Worm (Caenorhabditis elegans): Measurements from ENCODE around the gene B0563.5.

B0563.5 gene

ce11 chrX:9162864-9163263 is 16.9 kb downstream of the B0563.5 start, which contains the start of gene tsp-11:
tsp-11 (plus strand) TSS chrX:9163164.
- TF ChIP-seq unc-62 (GFP tag; optimal IDR thresholded peaks at IDR 0.05), result no peak

ce11 chrX:9166921-9167320 is 21.0 kb downstream of the B0563.5 start, which contains the start of gene B0563.10:
B0563.10 (minus strand) TSS chrX:9167245.
- no peak for TF ChIP-seq unc-62 (GFP tag; optimal IDR thresholded peaks at IDR 0.05)

- TF ChIP-seq unc-62 (GFP tag; optimal IDR thresholded peaks at IDR 0.05), result no peak
These were observed 22.3 kb downstream of the B0563.5 start, which contains the start of gene B0563.9 for ce11 chrX:9168239-9168638. B0563.9 (plus strand) TSS chrX:9168539.

- no peak for TF ChIP-seq unc-62 (GFP tag; optimal IDR thresholded peaks at IDR 0.05)
These were observed 24.1 kb downstream of the B0563.5 start for ce11 chrX:9170058-9170457.

ce11 chrX:9171241-9171640 is 25.3 kb downstream of the B0563.5 start, which contains the start of gene B0563.1:
B0563.1 (plus strand) TSS chrX:9171541.
- no peak for TF ChIP-seq unc-62 (GFP tag; optimal IDR thresholded peaks at IDR 0.05)

ce11 chrX:9172278-9172677 is 26.3 kb downstream of the B0563.5 start, which contains the start of gene B0563.18:
B0563.18 (plus strand) TSS chrX:9172578.
- no peak for TF ChIP-seq unc-62 (GFP tag; optimal IDR thresholded peaks at IDR 0.05)

DNA sequence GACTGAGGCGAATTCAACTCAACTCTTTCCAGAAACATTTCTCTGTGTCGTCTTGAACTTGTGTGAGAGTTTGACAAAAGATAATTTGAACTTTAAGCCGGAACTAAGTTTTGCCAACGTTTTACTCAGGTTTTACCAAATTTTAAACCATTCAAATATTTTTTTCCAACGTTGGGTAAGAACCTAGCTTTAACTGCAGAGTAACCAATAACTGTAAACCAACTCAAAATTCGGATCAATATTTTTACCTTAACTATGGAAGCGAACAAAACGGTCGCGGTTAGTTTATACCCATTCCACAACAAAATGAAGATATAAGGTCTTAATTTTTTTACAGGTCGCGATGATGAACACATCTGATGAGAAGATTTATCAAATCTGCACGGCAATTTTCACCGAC is 26.8 kb downstream of the B0563.5 start:
- no peak for TF ChIP-seq unc-62 (GFP tag; optimal IDR thresholded peaks at IDR 0.05)

DNA sequence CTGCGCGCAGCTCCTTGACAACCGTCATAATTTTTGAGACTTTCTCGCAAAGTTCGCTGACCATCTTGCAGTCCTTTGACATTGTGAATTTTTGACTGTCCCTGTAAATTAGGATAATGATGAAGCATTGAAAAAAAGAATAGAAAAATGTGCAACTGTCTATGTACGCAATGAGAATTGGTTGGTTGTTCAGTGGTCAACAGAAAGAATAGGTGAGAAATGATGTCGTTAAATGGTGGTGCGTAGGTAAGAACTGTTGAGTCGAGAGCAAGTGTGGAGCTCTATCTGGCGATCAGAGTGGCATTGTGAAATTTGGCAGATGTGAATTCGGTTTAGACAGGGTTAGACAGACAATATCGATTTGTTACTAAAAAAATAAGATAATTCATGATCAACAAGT is 28.5 kb downstream of the B0563.5 start, which contains the start of gene B0563.8:
TSS of gene B0563.8 (minus strand) at position 101 of the 400 bp plus-strand sequence.
- TF ChIP-seq unc-62 (GFP tag; optimal IDR thresholded peaks at IDR 0.05), result no peak

- no peak for TF ChIP-seq unc-62 (GFP tag; optimal IDR thresholded peaks at IDR 0.05)
These were observed 34.9 kb downstream of the B0563.5 start, which contains the start of gene Y81B9A.4 for ce11 chrX:9180823-9181222. Y81B9A.4 (minus strand) TSS chrX:9180923.

ce11 chrX:9182140-9182539 is 36.2 kb downstream of the B0563.5 start, which contains the start of gene Y81B9A.3:
Y81B9A.3 (plus strand) TSS chrX:9182440.
- no peak for TF ChIP-seq unc-62 (GFP tag; optimal IDR thresholded peaks at IDR 0.05)

- no peak for TF ChIP-seq unc-62 (GFP tag; optimal IDR thresholded peaks at IDR 0.05)
These were observed 37.9 kb downstream of the B0563.5 start, which contains the start of gene Y81B9A.2 for ce11 chrX:9183836-9184235. Y81B9A.2 (plus strand) TSS chrX:9184136.

DNA sequence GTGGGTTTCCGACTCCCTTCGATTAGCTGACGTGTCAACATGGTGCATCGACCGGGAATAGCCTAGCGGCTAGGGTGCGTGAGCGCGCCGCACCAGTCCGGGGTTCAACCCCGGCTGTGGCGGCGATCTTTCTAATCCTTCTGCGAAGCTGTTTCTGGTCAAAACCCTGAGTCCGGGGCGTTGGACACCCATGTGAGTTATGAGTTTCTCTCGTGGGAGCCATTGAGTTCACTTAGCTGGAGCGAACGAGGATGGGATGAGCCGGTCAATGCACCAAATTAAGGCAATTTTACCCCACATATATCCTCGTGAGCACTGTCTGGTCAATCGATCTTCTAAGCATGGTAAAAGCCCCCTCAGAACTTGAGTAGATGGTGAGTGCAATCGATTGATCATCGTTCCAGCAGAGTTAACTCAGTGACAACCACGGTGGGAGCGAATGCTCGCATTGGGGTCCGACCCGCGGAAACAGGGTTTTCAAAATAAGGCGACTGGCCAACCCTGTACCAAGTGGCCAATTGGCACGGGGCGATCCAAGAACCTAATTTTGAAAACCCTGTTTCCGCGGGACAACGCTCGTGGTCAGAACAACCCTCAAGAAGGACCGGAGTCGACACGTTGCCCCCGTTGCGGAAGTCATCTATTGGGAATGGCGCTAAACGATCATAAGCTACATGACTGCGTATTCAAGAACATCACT is 46.0 kb downstream of the B0563.5 start, which contains the start of gene Y81B9A.1:
TSS of gene Y81B9A.1 (plus strand) at position 650 of the 700 bp plus-strand sequence.
- no peak for TF ChIP-seq unc-62 (GFP tag; optimal IDR thresholded peaks at IDR 0.05)

DNA sequence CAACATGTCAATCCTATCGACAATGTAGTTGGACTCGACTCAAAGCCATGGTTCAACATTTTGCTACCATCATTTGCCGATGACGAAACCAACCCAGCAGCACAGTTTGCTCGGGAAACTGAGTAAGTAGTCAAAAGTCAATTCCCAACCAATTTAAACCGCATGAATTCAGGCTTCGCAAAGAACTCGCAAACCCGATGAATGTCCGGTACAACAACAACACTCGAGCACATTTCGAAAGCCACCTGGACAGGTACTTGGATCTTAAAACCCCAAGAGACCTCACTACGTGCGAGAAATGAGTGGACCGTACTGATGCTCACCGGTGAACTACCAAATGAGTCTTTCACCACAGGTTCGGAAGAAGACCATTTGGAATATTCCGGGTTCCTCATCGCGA is 48.1 kb downstream of the B0563.5 start:
- TF ChIP-seq unc-62 (GFP tag; optimal IDR thresholded peaks at IDR 0.05), result no peak

- TF ChIP-seq unc-62 (GFP tag; optimal IDR thresholded peaks at IDR 0.05), result no peak
These were observed 49.6 kb downstream of the B0563.5 start for ce11 chrX:9195375-9196098.
